Fruit fly (Drosophila melanogaster): ENCODE measurements around the gene CG31365.

CG31365 gene

DNA sequence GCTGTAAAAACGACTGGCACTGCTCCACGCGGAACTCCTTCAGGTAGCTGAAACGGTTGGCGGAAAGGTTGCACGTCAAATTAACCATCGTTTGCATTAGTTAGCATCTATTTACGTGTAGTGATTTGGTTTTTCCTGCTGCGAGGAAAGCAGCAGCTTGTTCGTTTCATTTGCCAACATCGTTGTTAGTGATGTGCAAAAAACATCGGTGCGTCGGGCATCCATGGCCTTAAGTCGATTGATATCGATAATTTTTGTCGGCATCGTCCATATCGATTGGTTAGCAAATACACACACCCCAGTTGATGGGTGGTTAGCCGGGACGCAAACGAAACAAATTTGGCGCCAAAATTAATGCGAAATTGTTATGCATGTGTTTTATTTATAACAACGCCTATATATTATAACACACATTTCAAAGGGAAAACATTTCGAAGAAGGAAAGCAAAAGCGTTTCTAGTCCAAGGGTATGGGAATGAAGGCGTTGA is 31.5 kb upstream of the CG31365 start, which contains the start of gene unk:
TSS of gene unk (minus strand) at position 199 of the 488 bp plus-strand sequence.
- TF ChIP-seq EcR (GFP tag; optimal IDR thresholded peaks at IDR 0.05) (no peak), psq (optimal IDR thresholded peaks at IDR 0.05) (no peak), Dll (optimal IDR thresholded peaks at IDR 0.05) (no peak), pan (optimal IDR thresholded peaks at IDR 0.05) (no peak), CG8478 (optimal IDR thresholded peaks at IDR 0.05) (no peak), usp (GFP tag; optimal IDR thresholded peaks at IDR 0.05) (no peak)

DNA sequence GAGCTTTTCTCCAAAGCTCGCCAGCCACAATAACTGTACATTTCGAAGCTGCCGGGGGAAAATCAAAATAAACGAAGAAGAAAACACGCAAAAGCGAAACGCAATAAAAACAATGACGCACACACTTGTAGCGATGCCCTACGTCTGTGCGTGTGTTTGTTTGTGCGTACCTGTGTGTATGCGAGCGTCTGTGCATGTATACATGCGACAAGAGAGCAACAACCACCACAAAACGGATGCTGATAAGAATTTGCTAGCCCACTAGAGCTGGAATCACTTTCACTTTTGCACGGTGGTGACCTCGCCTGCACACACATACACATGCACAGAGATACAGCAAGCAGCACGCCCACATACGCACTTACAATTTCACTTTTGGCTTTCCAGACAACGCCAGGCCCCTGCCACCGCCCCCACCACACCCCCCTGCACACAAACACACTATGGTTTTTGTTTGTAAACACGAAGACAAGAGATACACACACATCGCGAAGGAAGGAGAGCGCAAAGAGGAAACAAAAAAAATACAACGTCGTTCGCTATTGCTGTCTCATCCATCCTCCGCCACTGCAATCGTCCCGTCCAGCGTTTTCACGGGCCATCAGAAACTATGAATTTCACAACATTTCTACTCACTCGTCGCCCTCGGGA is 30.8 kb upstream of the CG31365 start:
- TF ChIP-seq EcR (GFP tag; optimal IDR thresholded peaks at IDR 0.05) (peak in 1 of 2 experiments; percentile 80), CG8478 (optimal IDR thresholded peaks at IDR 0.05) (peak; percentile 63), usp (GFP tag; optimal IDR thresholded peaks at IDR 0.05) (no peak), Dll (optimal IDR thresholded peaks at IDR 0.05) (no peak), pan (optimal IDR thresholded peaks at IDR 0.05) (no peak)

DNA sequence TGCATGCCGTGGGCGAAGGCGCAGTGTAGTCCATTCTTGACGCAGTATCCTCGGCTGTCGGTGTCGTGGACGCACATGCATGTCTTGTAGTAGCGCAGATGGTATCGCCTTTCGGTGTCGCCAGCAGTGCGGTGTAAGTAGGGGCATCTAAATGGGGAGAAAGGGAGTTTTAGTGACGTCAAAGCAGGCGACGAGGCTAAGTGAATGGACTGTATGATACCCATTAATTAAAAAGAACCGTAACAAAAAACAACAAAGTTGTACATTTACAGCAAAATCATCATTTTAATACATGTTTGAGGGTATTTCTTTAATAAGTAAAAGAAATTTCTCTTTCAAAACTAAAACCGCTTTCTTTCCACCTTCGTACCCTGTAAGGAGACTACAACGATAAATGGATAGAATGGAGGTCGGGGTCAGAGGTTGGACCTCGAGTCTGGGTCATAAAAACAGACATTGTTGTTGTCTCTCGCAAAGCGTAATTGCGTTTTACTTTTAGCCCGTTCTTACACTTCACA is 30.2 kb upstream of the CG31365 start:
- TF ChIP-seq usp (GFP tag; optimal IDR thresholded peaks at IDR 0.05) = no peak
- no peak for TF ChIP-seq pan (optimal IDR thresholded peaks at IDR 0.05)
- no peak for TF ChIP-seq Dll (optimal IDR thresholded peaks at IDR 0.05)
- no peak for TF ChIP-seq CG8478 (optimal IDR thresholded peaks at IDR 0.05)
- TF ChIP-seq EcR (GFP tag; optimal IDR thresholded peaks at IDR 0.05) = no peak
- TF ChIP-seq psq (optimal IDR thresholded peaks at IDR 0.05) = no peak

DNA sequence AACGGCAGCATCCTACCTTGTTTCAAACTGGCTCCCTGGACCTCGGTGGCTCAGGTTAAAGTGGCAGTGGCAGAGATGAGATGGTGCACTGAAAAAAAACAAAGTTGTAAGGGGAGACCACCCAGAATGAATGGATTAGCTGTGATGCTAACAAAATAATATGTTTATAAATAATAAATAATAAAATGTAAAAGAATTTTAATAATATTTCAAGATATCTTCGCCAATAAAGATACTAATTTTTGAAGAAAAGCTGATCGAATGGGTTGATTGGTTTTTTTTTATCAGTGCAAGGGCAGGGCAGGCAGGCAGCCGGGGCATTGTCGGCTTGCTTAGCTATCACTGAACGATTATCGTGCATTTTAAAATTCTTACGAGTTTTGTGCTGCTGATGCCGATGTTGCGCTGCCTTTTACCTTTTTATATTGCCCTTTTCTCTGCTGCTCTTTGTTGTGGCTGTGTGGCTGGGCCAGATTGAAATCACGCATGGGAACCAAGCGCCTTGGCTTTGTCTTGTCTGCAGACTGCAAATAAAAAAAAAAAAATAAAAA is 22.9 kb upstream of the CG31365 start:
- TF ChIP-seq usp (GFP tag; optimal IDR thresholded peaks at IDR 0.05) = no peak
- no peak for TF ChIP-seq Dll (optimal IDR thresholded peaks at IDR 0.05)
- TF ChIP-seq pan (optimal IDR thresholded peaks at IDR 0.05) = no peak
- no peak for TF ChIP-seq CG8478 (optimal IDR thresholded peaks at IDR 0.05)
- TF ChIP-seq EcR (GFP tag; optimal IDR thresholded peaks at IDR 0.05) = no peak
- TF ChIP-seq psq (optimal IDR thresholded peaks at IDR 0.05) = no peak

DNA sequence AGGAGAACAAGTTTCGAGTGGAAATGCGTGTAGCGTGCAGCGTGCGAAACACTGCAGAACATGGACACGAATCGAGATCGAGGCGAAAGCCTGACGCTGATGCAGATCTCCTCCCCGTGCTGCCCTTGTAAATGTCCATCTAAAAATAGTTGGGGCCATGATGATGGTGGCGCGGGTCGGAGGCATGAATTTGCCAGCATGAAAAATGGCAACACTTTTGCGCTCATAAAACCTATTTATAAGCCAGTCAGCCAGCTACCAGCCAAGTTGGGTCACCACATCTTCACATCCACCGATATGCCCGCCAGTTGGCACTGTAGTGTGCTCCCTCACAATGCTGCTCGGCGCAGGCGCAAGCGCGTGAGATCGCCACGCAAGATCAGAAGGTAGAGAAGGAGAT is 22.2 kb upstream of the CG31365 start:
- TF ChIP-seq psq (optimal IDR thresholded peaks at IDR 0.05) (no peak), EcR (GFP tag; optimal IDR thresholded peaks at IDR 0.05) (no peak), CG8478 (optimal IDR thresholded peaks at IDR 0.05) (no peak), Dll (optimal IDR thresholded peaks at IDR 0.05) (no peak), pan (optimal IDR thresholded peaks at IDR 0.05) (no peak), usp (GFP tag; optimal IDR thresholded peaks at IDR 0.05) (no peak)

DNA sequence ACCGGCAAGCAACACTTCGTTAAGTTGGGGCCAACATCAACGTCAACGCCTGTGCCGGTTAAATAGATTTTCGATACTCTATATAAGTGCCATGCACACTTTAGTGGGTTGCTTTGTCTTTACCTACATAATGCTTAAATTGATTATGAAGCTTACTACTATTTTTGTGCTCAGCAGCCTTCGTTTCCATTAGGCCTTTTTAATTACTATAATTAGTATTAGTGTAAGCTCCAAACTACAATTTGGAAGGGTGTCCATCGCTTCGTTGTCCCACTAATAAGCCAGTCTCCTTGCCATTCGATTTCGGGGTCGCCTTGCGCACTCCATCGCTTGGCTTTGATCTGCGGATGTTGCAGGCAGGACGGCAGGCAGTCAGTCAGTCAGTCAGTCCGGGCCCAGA is 21.4 kb upstream of the CG31365 start:
- TF ChIP-seq Dll (optimal IDR thresholded peaks at IDR 0.05) (no peak), EcR (GFP tag; optimal IDR thresholded peaks at IDR 0.05) (no peak), pan (optimal IDR thresholded peaks at IDR 0.05) (no peak), CG8478 (optimal IDR thresholded peaks at IDR 0.05) (no peak), usp (GFP tag; optimal IDR thresholded peaks at IDR 0.05) (no peak), psq (optimal IDR thresholded peaks at IDR 0.05) (no peak)

DNA sequence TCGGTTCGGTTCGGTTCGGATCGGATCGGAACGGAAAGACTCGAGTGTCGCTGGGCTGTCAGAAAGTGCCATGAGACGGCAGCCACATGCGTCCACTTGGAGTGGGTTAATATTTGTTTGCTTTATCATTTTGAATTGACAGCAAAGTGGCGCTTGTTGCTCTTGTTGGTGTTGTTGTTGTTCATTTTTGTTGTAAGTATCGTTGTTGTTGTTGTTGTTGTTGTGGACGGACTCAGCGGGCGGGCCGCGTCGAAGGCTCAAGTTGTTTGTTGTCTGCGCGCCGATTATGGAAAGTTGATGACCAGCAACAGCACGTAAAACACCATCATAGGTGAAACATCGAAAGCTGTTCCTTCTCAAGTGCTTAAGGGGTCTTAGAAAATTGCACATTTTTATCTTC is 20.8 kb upstream of the CG31365 start:
- no peak for TF ChIP-seq EcR (GFP tag; optimal IDR thresholded peaks at IDR 0.05)
- no peak for TF ChIP-seq usp (GFP tag; optimal IDR thresholded peaks at IDR 0.05)
- no peak for TF ChIP-seq CG8478 (optimal IDR thresholded peaks at IDR 0.05)
- no peak for TF ChIP-seq psq (optimal IDR thresholded peaks at IDR 0.05)
- TF ChIP-seq pan (optimal IDR thresholded peaks at IDR 0.05) = no peak
- TF ChIP-seq Dll (optimal IDR thresholded peaks at IDR 0.05) = no peak

DNA sequence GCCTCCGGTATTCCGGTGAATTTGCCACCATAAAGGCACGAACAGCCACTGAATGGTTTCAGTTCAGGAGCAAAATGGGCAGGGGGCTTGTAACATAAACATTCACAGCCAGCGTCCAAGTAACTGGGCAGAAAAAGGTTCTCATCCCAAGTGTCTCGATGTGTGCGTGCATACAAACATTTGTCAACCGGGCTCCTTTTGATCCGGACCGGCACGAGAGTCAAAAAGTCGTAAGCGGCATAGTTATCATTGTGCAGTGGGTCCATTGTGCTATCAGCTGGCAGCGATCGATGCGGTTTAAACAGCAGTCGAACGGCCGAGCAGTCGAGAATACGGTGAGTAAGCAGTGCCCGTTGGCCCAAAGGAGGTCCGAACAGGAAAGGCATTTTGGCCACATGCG is 19.5 kb upstream of the CG31365 start:
- TF ChIP-seq pan (optimal IDR thresholded peaks at IDR 0.05) = no peak
- no peak for TF ChIP-seq usp (GFP tag; optimal IDR thresholded peaks at IDR 0.05)
- no peak for TF ChIP-seq Dll (optimal IDR thresholded peaks at IDR 0.05)
- no peak for TF ChIP-seq EcR (GFP tag; optimal IDR thresholded peaks at IDR 0.05)
- TF ChIP-seq psq (optimal IDR thresholded peaks at IDR 0.05) = no peak
- no peak for TF ChIP-seq CG8478 (optimal IDR thresholded peaks at IDR 0.05)

DNA sequence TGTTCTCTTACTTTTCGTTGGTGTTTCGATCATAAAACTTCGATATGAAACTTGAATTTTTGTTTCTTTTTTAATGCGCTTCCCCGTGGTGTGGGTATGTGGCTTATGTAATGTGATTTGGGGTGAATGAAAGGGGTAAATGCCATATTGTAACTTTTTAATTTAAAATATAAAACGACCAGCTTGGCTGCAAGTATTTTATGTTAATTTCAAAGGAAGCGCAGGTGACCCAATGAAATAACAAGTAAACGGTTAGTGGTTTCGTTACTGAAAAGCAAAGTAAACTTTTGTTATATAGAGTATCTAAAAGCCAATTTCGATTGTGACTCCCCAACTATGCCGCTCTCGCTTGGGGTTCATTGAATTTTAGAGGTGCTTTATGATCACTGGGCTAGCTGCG is 18.4 kb upstream of the CG31365 start:
- TF ChIP-seq pan (optimal IDR thresholded peaks at IDR 0.05) = no peak
- no peak for TF ChIP-seq CG8478 (optimal IDR thresholded peaks at IDR 0.05)
- TF ChIP-seq Dll (optimal IDR thresholded peaks at IDR 0.05) = no peak

DNA sequence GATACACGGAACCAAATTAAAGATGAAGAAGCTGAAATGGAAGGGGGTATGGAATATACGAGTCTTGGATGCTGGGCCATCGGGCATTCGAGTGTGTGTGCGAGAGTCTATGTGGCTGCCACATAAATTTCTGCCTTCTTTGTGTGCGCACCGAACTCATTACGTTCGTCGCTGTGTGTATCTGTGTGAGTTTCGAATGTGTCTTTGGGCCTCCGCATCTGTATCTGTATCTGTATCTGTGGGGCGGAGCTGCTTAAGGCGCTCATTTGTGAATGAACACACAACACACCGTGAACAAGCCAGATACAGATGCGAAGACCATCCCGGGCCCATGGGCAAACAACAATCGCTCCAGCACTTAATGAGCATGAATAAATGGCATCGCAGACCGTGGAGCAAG is 17.2 kb upstream of the CG31365 start:
- TF ChIP-seq Dll (optimal IDR thresholded peaks at IDR 0.05) (peak; percentile 38), usp (GFP tag; optimal IDR thresholded peaks at IDR 0.05) (no peak), CG8478 (optimal IDR thresholded peaks at IDR 0.05) (no peak)

DNA sequence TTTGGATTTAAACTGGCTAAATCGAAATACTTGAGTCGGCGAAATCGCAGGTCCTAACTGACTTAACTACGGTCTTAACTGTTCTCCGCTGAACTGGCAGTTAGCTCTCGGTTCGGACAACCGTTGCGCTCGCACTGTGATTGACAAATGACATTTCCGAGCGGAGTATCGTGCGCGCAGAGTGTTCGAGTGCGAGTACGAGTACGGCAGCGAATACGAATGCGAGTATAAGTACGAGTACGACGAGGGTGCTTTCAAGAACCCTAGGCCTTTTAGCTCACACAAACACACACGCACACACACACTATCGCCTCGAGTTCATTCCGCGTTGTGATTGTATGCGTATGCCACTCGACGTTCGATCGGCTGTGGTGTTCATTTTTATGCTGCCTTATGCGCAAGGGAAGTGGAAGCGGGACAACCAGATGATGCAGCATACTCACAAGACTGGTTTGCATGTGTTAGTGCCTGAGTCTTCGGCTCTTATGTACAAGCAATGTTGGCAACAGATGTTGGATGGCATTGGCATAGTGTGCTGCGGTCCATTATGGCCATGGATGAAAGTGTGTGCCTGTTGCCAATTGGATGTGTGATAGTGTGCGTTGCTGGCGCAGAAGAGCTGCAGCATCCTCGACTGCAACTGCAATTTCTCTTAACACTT is 15.6 kb upstream of the CG31365 start, which contains the start of gene hh:
TSS of gene hh (minus strand) at position 229 of the 661 bp plus-strand sequence.
- TF ChIP-seq Dll (optimal IDR thresholded peaks at IDR 0.05) (no peak), CG8478 (optimal IDR thresholded peaks at IDR 0.05) (peak; percentile 70)

DNA sequence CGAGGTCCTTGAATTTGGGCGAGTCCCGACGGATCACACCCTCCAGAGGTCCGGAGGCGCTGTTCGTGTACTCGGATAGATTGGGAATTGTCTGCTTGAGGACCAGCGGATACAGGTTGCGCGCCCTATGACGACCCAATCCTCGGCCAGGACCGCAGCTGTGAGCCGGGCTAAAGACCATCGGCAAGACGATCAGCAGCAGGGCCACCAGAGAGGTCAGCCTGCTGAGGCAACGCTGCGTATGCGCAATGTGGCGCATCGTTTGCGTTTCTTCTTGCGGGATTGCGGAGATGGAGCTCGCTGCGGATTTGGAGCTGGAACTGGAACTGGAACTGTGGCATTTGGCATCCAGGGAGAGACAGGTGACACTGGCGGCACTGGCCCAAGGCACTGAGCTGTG is 14.9 kb upstream of the CG31365 start:
- TF ChIP-seq CG8478 (optimal IDR thresholded peaks at IDR 0.05) (no peak), EcR (GFP tag; optimal IDR thresholded peaks at IDR 0.05) (no peak), Dll (optimal IDR thresholded peaks at IDR 0.05) (no peak), pan (optimal IDR thresholded peaks at IDR 0.05) (no peak), usp (GFP tag; optimal IDR thresholded peaks at IDR 0.05) (no peak), psq (optimal IDR thresholded peaks at IDR 0.05) (no peak)
